Fruit fly (Drosophila melanogaster) Kc167 (cell line): ENCODE data around the gene CG10011.

Experiments used
- Myc ChIP-seq: fragments of >200 bp; optimal IDR thresholded peaks from 2 replicates; lab custom pipeline; 2017; ENCODE audit warnings: missing external identifiers
- Sin3A ChIP-seq: fragments of >200 bp; optimal IDR thresholded peaks from 2 replicates; lab custom pipeline; 2018; ENCODE audit warnings: missing external identifiers
- h ChIP-seq: fragments of >200 bp; optimal IDR thresholded peaks from 3 replicates; lab custom pipeline; 2018; ENCODE audit warnings: missing external identifiers
- insv ChIP-seq: fragments of >200 bp; optimal IDR thresholded peaks from 3 replicates; lab custom pipeline; 2018; ENCODE audit warnings: missing external identifiers
- psq ChIP-seq: fragments of >200 bp; optimal IDR thresholded peaks from 2 replicates; lab custom pipeline; 2017; ENCODE audit warnings: missing external identifiers
- ttk ChIP-seq: sonication (Bioruptor generic); optimal IDR thresholded peaks from 2 replicates; lab custom pipeline; 2017; ENCODE audit warnings: missing external identifiers

CG10011 gene

DNA sequence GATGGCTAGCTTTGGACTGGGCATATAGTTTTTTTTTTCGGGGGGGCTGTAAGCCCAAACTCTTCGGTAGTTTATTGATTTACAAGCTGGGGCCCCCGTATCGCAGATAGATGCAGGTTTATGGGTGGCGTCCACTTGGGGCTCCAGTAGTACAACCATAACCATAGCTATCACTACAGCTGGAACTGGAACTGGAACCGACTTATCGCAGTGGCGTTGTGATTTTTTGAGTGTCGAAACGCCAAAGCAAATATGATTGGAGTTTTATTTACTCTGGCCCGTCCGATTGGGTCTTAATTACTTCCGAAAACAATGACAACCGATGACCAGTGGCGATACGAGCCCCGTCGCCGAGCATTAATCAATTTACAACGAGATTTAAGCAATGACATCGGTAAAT is 44.4 kb downstream of the CG10011 start:
- no peak for TF ChIP-seq h (lab: Kevin White, UChicago)
- TF ChIP-seq Sin3A (lab: Kevin White, UChicago), result no peak
- TF ChIP-seq ttk (lab: Kevin White, UChicago), result no peak
- TF ChIP-seq psq (lab: Kevin White, UChicago), result no peak
- no peak for TF ChIP-seq insv (lab: Kevin White, UChicago)
- no peak for TF ChIP-seq Myc

DNA sequence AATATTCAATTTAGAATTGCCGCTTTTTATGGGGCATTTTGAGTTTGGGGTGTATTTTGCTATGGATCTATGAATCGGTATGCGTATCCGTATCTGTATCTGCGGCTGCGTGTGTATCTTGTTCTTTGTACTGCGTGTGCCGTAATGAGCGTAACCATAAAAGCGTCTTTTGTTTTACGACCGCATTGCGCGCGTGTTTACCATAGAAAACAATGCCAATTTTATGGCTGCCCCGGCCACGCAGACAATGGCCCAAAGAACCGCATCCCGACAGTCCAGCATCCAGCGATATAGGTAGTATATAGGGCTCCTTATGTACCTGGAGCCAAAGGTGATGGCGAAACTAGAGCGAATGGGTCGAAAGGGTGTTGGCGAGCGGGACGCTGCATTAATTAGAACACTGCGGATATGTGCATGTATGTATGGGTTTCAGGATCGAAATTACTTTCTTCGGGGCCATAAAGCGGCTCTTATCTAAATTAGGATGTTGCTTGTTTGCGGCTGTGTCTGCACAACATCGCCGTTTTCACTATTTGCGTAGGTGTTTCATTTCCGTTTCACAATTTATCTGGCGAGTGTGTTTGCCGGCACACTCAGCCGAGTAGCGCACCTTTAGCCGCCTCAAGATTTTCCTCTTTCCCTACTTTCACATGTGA is 46.4 kb downstream of the CG10011 start:
- TF ChIP-seq h (lab: Kevin White, UChicago) (no peak), insv (lab: Kevin White, UChicago) (no peak), psq (lab: Kevin White, UChicago) (no peak), Myc (no peak), ttk (lab: Kevin White, UChicago) (no peak), Sin3A (lab: Kevin White, UChicago) (no peak)

DNA sequence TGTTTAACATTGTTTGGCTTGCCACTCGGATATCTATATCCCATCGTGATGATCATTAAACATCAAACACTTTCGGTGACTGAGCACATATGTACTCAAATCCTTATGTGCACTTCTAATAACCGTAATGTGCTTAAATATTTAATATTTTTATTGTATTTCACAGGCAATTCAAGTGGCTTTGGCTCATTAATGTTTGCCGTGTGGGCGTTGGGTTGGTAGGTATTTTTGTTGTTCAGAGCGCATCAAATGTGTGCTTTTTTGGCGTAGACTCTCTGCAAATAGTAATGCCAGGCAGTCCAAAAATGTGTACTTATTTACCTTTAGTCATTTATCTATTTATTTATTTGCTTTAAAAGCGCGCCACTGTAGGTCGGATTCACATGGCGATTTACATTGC is 48.0 kb downstream of the CG10011 start:
- TF ChIP-seq h (lab: Kevin White, UChicago) (no peak), ttk (lab: Kevin White, UChicago) (no peak), Sin3A (lab: Kevin White, UChicago) (no peak), psq (lab: Kevin White, UChicago) (no peak), Myc (no peak)

DNA sequence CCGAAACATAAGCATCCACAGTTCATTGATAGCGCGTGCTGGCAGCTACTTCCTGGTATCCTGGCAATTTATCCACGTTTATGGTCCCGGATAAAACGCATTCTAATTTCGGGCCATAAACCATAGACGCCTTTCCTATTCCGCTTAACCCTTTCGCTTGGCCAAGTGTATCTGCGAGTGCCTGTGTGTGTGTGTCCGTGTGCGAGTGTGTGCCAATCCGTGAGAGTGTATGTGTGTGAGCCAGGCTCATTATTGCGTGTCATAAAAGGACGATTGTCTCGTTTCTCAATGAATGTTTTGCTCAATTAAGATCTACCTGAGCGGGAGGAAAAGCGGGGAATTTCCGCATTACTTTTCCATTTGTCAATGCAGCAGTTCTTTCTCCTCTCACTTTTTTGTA is 48.7 kb downstream of the CG10011 start:
- TF ChIP-seq Sin3A (lab: Kevin White, UChicago) (no peak), psq (lab: Kevin White, UChicago) (no peak)

DNA sequence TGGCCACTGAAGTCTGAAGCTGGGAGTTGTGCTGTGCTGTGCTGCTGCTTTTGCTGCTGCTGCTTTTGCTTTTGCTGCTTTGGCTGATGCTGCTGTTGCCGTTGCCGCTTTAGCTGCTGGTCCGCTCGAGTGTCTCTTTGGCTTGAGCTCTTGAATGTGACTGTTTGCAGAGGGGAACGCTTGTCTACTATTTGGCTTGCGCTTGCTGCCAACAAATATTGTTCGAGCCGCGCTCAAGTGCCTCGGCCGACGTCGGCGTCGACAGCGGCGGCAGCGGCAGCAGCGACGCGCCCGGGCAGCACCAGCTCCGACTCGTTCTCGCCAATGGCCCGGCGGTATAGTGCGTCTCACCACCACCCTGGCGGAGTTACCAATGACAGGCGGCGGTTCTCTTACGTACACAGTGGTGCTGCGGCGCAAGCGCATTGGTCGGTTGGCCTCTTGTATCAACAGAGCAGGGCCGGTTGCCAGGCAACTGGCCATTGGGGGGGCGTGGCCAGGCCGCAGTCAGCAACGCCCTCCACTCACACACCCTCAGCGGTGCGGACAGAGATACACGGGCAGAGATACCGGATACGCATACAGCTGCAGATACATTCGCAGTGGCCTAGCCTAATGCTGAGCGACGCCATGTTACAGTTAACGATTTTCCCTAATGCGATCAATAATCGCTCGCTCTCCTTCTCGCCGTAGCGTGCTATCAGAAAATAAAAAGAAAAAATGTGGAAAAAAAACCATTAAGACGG is 49.6 kb downstream of the CG10011 start, which contains the start of gene fkh:
fkh (minus strand) TSS at position 189 of the 746 bp plus-strand sequence.
- TF ChIP-seq psq (lab: Kevin White, UChicago) (no peak), Myc (no peak), insv (lab: Kevin White, UChicago) (no peak), h (lab: Kevin White, UChicago) (no peak), ttk (lab: Kevin White, UChicago) (no peak), Sin3A (lab: Kevin White, UChicago) (no peak)

DNA sequence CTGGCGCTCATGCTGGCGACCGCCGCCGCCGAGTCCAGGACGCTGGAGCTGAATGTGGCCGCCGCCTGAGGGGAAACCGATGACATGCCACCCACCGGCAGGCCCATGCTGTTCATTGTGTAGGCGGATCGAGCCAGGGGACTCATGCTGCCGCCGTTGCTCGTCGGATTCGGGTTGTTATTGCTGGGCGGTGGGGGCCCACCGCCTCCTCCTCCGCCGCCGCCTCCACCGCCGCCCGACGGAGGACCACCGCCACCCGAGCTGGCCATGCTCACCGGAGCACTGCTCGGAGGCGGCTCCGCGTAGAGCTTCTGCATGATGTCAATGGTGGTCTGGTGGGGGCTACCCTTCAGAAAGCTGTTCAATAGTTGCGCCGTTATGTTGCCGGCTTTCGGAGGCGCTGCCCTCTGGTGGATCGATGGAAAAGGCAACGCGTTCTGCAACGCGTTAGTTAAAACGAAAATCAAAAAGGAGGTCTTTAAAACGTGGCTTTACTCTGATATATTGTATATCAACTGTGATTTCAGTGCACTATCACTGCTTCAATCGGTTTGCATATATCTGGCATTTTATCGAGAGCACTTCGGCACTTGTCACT is 50.6 kb downstream of the CG10011 start:
- TF ChIP-seq insv (lab: Kevin White, UChicago), result no peak
- TF ChIP-seq psq (lab: Kevin White, UChicago), result no peak
- no peak for TF ChIP-seq Myc
- no peak for TF ChIP-seq ttk (lab: Kevin White, UChicago)

DNA sequence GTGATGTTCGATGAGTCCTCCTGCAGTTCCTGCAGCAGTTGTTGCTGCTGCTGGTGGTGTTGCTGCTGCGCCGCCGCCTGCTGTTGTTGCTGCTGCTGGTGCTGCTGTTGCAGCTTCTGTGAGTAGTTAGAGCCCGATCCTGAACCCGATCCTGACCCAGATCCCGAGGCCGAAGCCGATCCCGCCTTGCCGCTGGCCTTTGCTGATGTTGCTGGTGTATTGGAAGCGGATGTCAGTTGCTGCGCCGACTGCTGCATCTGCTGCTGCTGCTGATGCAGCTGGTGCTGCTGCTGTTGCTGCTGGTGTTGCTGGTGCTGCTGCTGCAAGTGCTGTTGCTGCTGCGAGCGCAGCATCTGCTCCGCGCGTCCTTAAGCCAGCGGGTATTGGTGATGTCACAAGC is 52.3 kb downstream of the CG10011 start:
- TF ChIP-seq Sin3A (lab: Kevin White, UChicago) (no peak), ttk (lab: Kevin White, UChicago) (no peak), insv (lab: Kevin White, UChicago) (no peak), Myc (no peak), h (lab: Kevin White, UChicago) (no peak), psq (lab: Kevin White, UChicago) (no peak)

DNA sequence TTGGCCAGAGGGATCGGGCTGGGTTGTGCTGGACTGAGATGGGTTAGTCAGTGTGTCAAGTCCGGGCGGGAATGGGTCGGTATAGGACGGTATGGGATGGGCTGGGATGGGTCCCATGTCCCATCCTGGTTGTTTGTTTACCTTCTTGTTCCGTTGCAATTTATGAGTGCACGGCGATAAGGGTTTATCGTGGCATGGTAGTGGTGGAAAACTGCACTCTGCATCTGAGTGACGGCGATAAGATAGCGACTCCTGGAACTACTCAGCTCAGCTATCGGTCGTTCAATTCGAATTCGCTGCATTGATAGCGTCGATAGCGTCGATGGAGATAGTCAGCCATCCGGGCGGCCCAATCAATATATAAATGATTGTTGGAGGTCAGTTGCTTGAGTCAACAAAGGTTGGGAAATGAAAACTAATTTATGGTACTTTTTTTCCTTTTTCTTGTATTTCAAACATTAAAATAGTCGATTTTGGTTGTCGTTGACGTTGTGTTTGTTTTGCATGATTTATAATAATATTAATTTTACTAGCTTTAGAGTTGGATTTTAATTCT is 54.3 kb downstream of the CG10011 start:
- no peak for TF ChIP-seq insv (lab: Kevin White, UChicago)

DNA sequence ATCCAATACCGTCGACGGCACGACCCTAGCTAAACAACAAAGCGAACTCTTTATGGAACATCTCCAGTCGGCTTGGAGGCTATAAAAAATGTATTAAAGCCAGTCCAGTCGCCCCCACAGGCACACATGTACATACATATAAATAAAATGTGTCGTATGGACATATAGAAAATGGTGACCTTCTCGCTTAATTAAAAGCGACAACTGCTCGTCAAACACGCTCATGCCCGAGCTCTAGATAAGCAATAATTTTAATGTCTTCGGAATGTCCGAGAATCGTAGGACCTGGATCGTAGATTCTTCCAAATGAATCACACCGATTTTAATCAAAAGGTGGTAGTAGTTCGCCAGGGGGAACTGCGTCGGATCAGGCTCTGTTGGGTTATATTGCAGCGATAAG is 54.9 kb downstream of the CG10011 start:
- no peak for TF ChIP-seq Sin3A (lab: Kevin White, UChicago)

DNA sequence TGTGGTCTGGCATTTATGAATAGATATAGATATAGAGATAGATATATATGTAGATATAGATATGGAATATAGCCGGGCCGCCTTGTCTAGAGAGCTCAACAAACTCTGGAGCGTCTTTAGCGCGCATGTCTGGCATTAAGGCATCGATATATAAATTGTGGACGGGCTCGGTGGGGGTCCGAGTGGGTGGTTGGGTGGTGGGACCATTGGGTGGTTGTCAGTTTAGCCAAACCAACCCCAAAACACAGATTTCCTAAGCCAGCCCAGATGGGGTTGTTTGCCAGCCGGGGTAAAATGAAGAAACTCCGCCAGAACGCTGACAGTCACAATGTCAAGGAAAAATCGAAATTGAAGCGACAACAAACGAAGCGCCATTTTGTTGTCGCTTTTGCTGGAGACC is 55.4 kb downstream of the CG10011 start:
- TF ChIP-seq Sin3A (lab: Kevin White, UChicago) (no peak), h (lab: Kevin White, UChicago) (no peak), Myc (no peak), psq (lab: Kevin White, UChicago) (no peak), insv (lab: Kevin White, UChicago) (no peak), ttk (lab: Kevin White, UChicago) (no peak)

DNA sequence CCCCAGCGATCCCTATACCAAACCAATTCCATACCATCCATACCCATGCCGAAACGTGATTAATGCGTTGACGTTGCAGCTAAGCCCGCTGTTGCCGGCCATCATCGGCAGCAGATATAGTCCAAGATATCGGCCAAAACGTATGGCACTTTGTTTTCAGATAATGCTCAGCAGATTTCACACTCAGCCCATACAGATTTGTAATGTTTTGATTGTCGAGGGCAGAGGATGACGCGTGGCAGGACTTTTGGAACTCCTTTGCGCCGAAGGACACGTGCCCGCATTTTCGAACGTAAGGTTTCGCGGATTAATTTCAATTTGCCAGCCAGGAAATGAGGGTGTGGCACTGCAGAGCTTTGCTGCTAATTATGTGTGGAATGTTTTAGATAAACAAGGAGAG is 58.1 kb downstream of the CG10011 start:
- TF ChIP-seq Myc (no peak), psq (lab: Kevin White, UChicago) (no peak), insv (lab: Kevin White, UChicago) (no peak), Sin3A (lab: Kevin White, UChicago) (no peak), ttk (lab: Kevin White, UChicago) (no peak), h (lab: Kevin White, UChicago) (no peak)
